Worm (Caenorhabditis elegans) whole organism, L1 larva: Measurements from ENCODE around the gene T23D5.3.

Source experiments
- Y116A8C.19 ChIP-seq: sonication (generic microtip); optimal IDR thresholded peaks from 2 replicates; lab custom pipeline; 2016; ENCODE audit warnings: missing compliant biosample characterization, missing genetic modification characterization, borderline replicate concordance
- aha-1 ChIP-seq: fragments of 150-350 bp; optimal IDR thresholded peaks from 2 replicates; lab custom pipeline; 2014; ENCODE audit warnings: missing biosample characterization, missing genetic modification characterization
- alr-1 ChIP-seq: fragments of 200-800 bp; sonication (Bioruptor generic); optimal IDR thresholded peaks from 2 replicates; lab custom pipeline; 2018; ENCODE audit warnings: borderline replicate concordance, mild to moderate bottlenecking, missing genetic modification characterization, missing compliant biosample characterization
- aly-2 ChIP-seq: fragments of 150-350 bp; optimal IDR thresholded peaks from 2 replicates; lab custom pipeline; 2014; ENCODE audit warnings: missing biosample characterization, missing genetic modification characterization
- ama-1 ChIP-seq: fragments of 150-350 bp; optimal IDR thresholded peaks from 2 replicates; lab custom pipeline; 2014
- blmp-1 ChIP-seq: fragments of 150-350 bp; optimal IDR thresholded peaks from 2 replicates; lab custom pipeline; 2014; ENCODE audit warnings: missing biosample characterization, missing genetic modification characterization
- ceh-88 ChIP-seq: fragments of 200-800 bp; sonication (Bioruptor generic); IDR thresholded peaks from 2 replicates; pipeline ENCODE4 v1.3.6; 2022; ENCODE audit warnings: missing genetic modification characterization, missing compliant biosample characterization
- ceh-90 ChIP-seq: sonication (generic microtip); optimal IDR thresholded peaks from 2 replicates; lab custom pipeline; 2016; ENCODE audit warnings: missing genetic modification characterization, missing compliant biosample characterization
- ces-1 ChIP-seq: fragments of 150-350 bp; optimal IDR thresholded peaks from 2 replicates; lab custom pipeline; 2014; ENCODE audit warnings: missing biosample characterization, missing genetic modification reagents, missing genetic modification characterization
- dpl-1 ChIP-seq, 3 experiments: fragments of 150-350 bp in 2 of 3; sonication (generic microtip) in 1 of 3; optimal IDR thresholded peaks; 2 replicates each; lab custom pipeline; 2014 to 2017; ENCODE audit warnings: missing biosample characterization in 3 of 3, missing genetic modification characterization in 3 of 3, missing genetic modification reagents in 3 of 3
- dsc-1 ChIP-seq: sonication (generic microtip); optimal IDR thresholded peaks from 2 replicates; lab custom pipeline; 2016; ENCODE audit warnings: mild to moderate bottlenecking, missing genetic modification characterization, missing compliant biosample characterization
- efl-1 ChIP-seq, 4 experiments: fragments of 150-350 bp; optimal IDR thresholded peaks in 3 of 4; peaks in 1 of 4; 1 replicate in 1 of 4; 2 replicates in 3 of 4; lab custom pipeline; 2014; ENCODE audit warnings: missing biosample characterization in 2 of 4, missing genetic modification characterization in 2 of 4, missing genetic modification reagents in 2 of 4
- efl-3 ChIP-seq: fragments of 200-800 bp; sonication (Bioruptor generic); optimal IDR thresholded peaks from 2 replicates; lab custom pipeline; 2018; ENCODE audit warnings: mild to moderate bottlenecking, missing genetic modification characterization, missing compliant biosample characterization
- egl-13 ChIP-seq: sonication (generic microtip); optimal IDR thresholded peaks from 2 replicates; lab custom pipeline; 2016; ENCODE audit warnings: missing genotype, missing genetic modification reagents, missing genetic modification characterization, missing compliant biosample characterization
- egl-27 ChIP-seq, 2 experiments: fragments of 150-350 bp in 1 of 2; sonication (generic microtip); optimal IDR thresholded peaks; 3 replicates each; lab custom pipeline; 2017 to 2018; ENCODE audit warnings: missing biosample characterization in 2 of 2, missing genetic modification characterization in 2 of 2, missing genetic modification reagents in 2 of 2
- elt-2 ChIP-seq: sonication (generic microtip); optimal IDR thresholded peaks from 2 replicates; lab custom pipeline; 2016; ENCODE audit warnings: missing genetic modification characterization, mild to moderate bottlenecking, inconsistent platforms, missing compliant biosample characterization, missing genetic modification reagents
- elt-3 ChIP-seq, 6 experiments: fragments of 150-350 bp in 1 of 6; sonication (generic microtip); optimal IDR thresholded peaks; 2 replicates each; lab custom pipeline; 2017 to 2018; ENCODE audit warnings: missing biosample characterization in 6 of 6, missing genetic modification characterization in 6 of 6, inconsistent platforms in 1 of 6
- fkh-10 ChIP-seq: sonication (generic microtip); optimal IDR thresholded peaks from 2 replicates; lab custom pipeline; 2017; ENCODE audit warnings: missing biosample characterization, missing genetic modification reagents, missing genetic modification characterization
- grh-1 ChIP-seq: fragments of 200-800 bp; sonication (Bioruptor generic); IDR thresholded peaks from 2 replicates; pipeline ENCODE4 v1.3.6; 2022; ENCODE audit warnings: missing genetic modification reagents, missing genetic modification characterization, missing compliant biosample characterization
- hlh-17 ChIP-seq: fragments of 200-800 bp; sonication (Bioruptor generic); optimal IDR thresholded peaks from 2 replicates; lab custom pipeline; 2018; ENCODE audit warnings: missing genetic modification characterization, mild to moderate bottlenecking, missing compliant biosample characterization, moderate library complexity, borderline replicate concordance
- hpl-2 ChIP-seq: fragments of 150-350 bp; optimal IDR thresholded peaks from 2 replicates; lab custom pipeline; 2014; ENCODE audit warnings: missing biosample characterization, missing genetic modification reagents, missing genetic modification characterization
- irx-1 ChIP-seq: sonication (generic microtip); optimal IDR thresholded peaks from 2 replicates; lab custom pipeline; 2016; ENCODE audit warnings: missing genetic modification characterization, missing compliant biosample characterization
- jun-1 ChIP-seq: fragments of 150-350 bp; optimal IDR thresholded peaks from 2 replicates; lab custom pipeline; 2014; ENCODE audit warnings: missing biosample characterization, missing genetic modification reagents, missing genetic modification characterization
- lin-13 ChIP-seq: fragments of 150-350 bp; optimal IDR thresholded peaks from 2 replicates; lab custom pipeline; 2014; ENCODE audit warnings: missing biosample characterization, missing genetic modification reagents, missing genetic modification characterization
- lin-15B ChIP-seq: fragments of 150-350 bp; sonication (generic microtip); optimal IDR thresholded peaks from 3 replicates; lab custom pipeline; 2014; ENCODE audit warnings: missing biosample characterization, missing genetic modification characterization
- lin-35 ChIP-seq, 2 experiments: fragments of 150-350 bp; optimal IDR thresholded peaks; 2 replicates each; lab custom pipeline; 2014; ENCODE audit warnings: missing biosample characterization in 2 of 2, missing genetic modification characterization in 2 of 2, missing genetic modification reagents in 2 of 2
- lir-3 ChIP-seq: sonication (generic microtip); optimal IDR thresholded peaks from 2 replicates; lab custom pipeline; 2016; ENCODE audit warnings: mild to moderate bottlenecking, missing genetic modification characterization, moderate library complexity, missing compliant biosample characterization; ENCODE audit not compliant: poor library complexity
- mab-9 ChIP-seq: fragments of 200-800 bp; sonication (Bioruptor generic); IDR thresholded peaks from 2 replicates; pipeline ENCODE4 v1.3.6; 2022; ENCODE audit warnings: missing genetic modification reagents, missing genetic modification characterization, missing compliant biosample characterization
- mdl-1 ChIP-seq, 2 experiments: fragments of 150-350 bp; optimal IDR thresholded peaks; 2 replicates each; lab custom pipeline; 2014 to 2017; ENCODE audit warnings: missing biosample characterization in 2 of 2, missing genetic modification characterization in 2 of 2, inconsistent platforms in 1 of 2
- mep-1 ChIP-seq: fragments of 150-350 bp; optimal IDR thresholded peaks from 2 replicates; lab custom pipeline; 2014; ENCODE audit warnings: missing biosample characterization, missing genetic modification characterization
- nhr-11 ChIP-seq: fragments of 150-350 bp; optimal IDR thresholded peaks from 2 replicates; lab custom pipeline; 2014; ENCODE audit warnings: missing biosample characterization, missing genetic modification characterization
- nhr-237 ChIP-seq: fragments of 150-350 bp; optimal IDR thresholded peaks from 2 replicates; lab custom pipeline; 2014; ENCODE audit warnings: missing biosample characterization, missing genetic modification characterization
- nhr-47 ChIP-seq: sonication (generic microtip); optimal IDR thresholded peaks from 2 replicates; lab custom pipeline; 2016; ENCODE audit warnings: mild to moderate bottlenecking, missing genetic modification characterization, moderate library complexity, missing compliant biosample characterization
- nhr-71 ChIP-seq: sonication (generic microtip); optimal IDR thresholded peaks from 2 replicates; lab custom pipeline; 2016; ENCODE audit warnings: mild to moderate bottlenecking, missing genetic modification characterization, moderate library complexity, missing compliant biosample characterization
- nhr-77 ChIP-seq: fragments of 150-350 bp; optimal IDR thresholded peaks from 2 replicates; lab custom pipeline; 2014; ENCODE audit warnings: missing biosample characterization, missing genetic modification characterization
- nhr-90 ChIP-seq: sonication (generic microtip); optimal IDR thresholded peaks from 2 replicates; lab custom pipeline; 2016; ENCODE audit warnings: mild to moderate bottlenecking, missing genetic modification characterization, missing compliant biosample characterization; ENCODE audit not compliant: poor library complexity
- pag-3 ChIP-seq: sonication (generic microtip); optimal IDR thresholded peaks from 2 replicates; lab custom pipeline; 2017; ENCODE audit warnings: missing genetic modification characterization, mild to moderate bottlenecking, missing compliant biosample characterization, antibody characterized with exemption, borderline replicate concordance; ENCODE audit not compliant: insufficient read depth
- pax-3 ChIP-seq: fragments of 200-800 bp; sonication (Bioruptor generic); optimal IDR thresholded peaks from 2 replicates; lab custom pipeline; 2018; ENCODE audit warnings: mild to moderate bottlenecking, missing genetic modification characterization, moderate library complexity, missing compliant biosample characterization
- pqm-1 ChIP-seq: sonication (generic microtip); optimal IDR thresholded peaks from 3 replicates; lab custom pipeline; 2017; ENCODE audit warnings: missing biosample characterization, missing genetic modification characterization
- snu-23 ChIP-seq: sonication (generic microtip); optimal IDR thresholded peaks from 2 replicates; lab custom pipeline; 2016; ENCODE audit warnings: missing genetic modification characterization, missing compliant biosample characterization
- tlp-1 ChIP-seq: fragments of 150-350 bp; optimal IDR thresholded peaks from 2 replicates; lab custom pipeline; 2014; ENCODE audit warnings: missing biosample characterization, missing genetic modification characterization
- unc-30 ChIP-seq: sonication (generic microtip); optimal IDR thresholded peaks from 2 replicates; lab custom pipeline; 2017; ENCODE audit warnings: missing biosample characterization, missing genetic modification characterization
- ztf-11 ChIP-seq, 2 experiments: sonication (generic microtip); optimal IDR thresholded peaks; 2 replicates each; lab custom pipeline; 2016 to 2017; ENCODE audit warnings: missing genetic modification characterization in 2 of 2, missing biosample characterization in 1 of 2, missing compliant biosample characterization in 1 of 2

T23D5.3 gene

ce11 chrV:15715636-15716035, 17.8 kb downstream of the T23D5.3 start:
- no peak for TF ChIP-seq lir-3 (tag; lab: Kevin White, UChicago)
- TF ChIP-seq fkh-10 (GFP tag; lab: Kevin White, UChicago): no peak
- TF ChIP-seq Y116A8C.19 (tag; lab: Kevin White, UChicago): no peak
- TF ChIP-seq, all 84 proteins: peak for 0

ce11 chrV:15712385-15712784, 21.1 kb downstream of the T23D5.3 start:
- TF ChIP-seq elt-2 (tag; lab: Kevin White, UChicago): peak; percentile 50
- TF ChIP-seq aly-2: no peak

ce11 chrV:15711898-15712297, 21.6 kb downstream of the T23D5.3 start, which contains the start of gene str-101:
str-101 (minus strand) TSS chrV:15711998.
- TF ChIP-seq lin-35 (GFP tag; optimal IDR thresholded peaks at IDR 0.05; lab: Kevin White, UChicago) (no peak), pag-3 (no peak), dsc-1 (tag; lab: Kevin White, UChicago) (no peak), ama-1 (lab: Kevin White, UChicago) (no peak), lir-3 (tag; lab: Kevin White, UChicago) (no peak), mab-9 (GFP tag; lab: Robert Waterston, UW) (no peak), irx-1 (tag; lab: Kevin White, UChicago) (no peak), efl-3 (no peak), ceh-90 (tag; lab: Kevin White, UChicago) (no peak), dpl-1 (GFP tag; optimal IDR thresholded peaks at IDR 0.05; lab: Kevin White, UChicago) (no peak), nhr-71 (tag; lab: Kevin White, UChicago) (no peak)

DNA sequence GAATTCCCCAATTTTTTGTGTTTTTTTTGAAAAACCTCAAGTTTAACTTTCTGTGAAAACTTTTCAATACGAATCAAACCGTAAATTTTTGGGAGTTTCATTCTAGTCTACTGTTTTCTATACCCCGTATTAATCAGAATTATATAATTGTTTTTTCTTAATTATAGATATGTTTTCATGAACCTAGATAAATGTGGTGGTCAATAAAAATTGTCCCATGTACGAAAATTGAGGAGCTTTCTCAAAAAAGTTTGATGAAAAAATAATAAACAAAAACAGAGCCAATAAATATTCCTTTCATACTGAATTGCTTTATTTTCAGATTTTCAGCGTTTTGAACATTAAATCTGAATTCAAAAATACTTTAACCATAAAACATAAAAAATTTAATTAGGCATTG, 23.1 kb downstream of the T23D5.3 start, which contains the start of gene Y6E2A.1:
Y6E2A.1 (minus strand) TSS at position 101 of the 400 bp plus-strand sequence.
- no peak for TF ChIP-seq efl-1 (optimal IDR thresholded peaks at IDR 0.05; lab: Kevin White, UChicago)
- no peak for TF ChIP-seq efl-1 (GFP tag; optimal IDR thresholded peaks at IDR 0.05 in 1 of 2; lab: Kevin White, UChicago)
- TF ChIP-seq hlh-17: no peak
- no peak for TF ChIP-seq ztf-11 (tag; optimal IDR thresholded peaks at IDR 0.05; lab: Kevin White, UChicago)
- no peak for TF ChIP-seq nhr-77
- no peak for TF ChIP-seq jun-1 (tag; lab: Kevin White, UChicago)
- TF ChIP-seq snu-23: no peak
- no peak for TF ChIP-seq egl-13
- TF ChIP-seq lin-15B (tag; lab: Kevin White, UChicago): no peak
- no peak for TF ChIP-seq elt-3 (tag; optimal IDR thresholded peaks at IDR 0.05; lab: Kevin White, UChicago)
- no peak for TF ChIP-seq nhr-90 (tag; lab: Kevin White, UChicago)
- TF ChIP-seq, all 84 proteins: peak for 0

DNA sequence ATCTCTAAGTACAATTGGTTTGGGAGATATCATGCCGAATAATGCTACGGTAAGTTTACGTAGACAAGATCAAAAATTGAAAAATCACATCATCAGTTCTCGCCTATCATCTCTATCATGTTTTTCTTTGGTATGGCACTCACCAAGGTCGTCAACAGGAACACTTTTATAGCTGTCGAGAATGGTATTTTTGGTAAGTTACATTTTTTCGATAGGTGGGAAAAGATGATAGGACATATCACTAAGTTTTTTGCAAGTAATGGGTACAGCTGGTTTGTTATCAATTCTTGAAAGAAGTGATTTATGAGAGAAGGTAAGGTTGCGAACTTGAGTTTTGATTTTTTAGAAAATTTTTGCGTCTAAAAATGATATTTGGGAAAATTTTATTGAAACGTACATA, 25.5 kb downstream of the T23D5.3 start:
- no peak for TF ChIP-seq ama-1 (lab: Kevin White, UChicago)
- no peak for TF ChIP-seq alr-1
- TF ChIP-seq grh-1 (GFP tag; lab: Robert Waterston, UW): no peak; the same call in 1 of the 2 replicates
- TF ChIP-seq mep-1 (tag; lab: Kevin White, UChicago): no peak
- TF ChIP-seq ces-1 (GFP tag; lab: Kevin White, UChicago): no peak
- no peak for TF ChIP-seq ceh-88 (GFP tag; lab: Robert Waterston, UW)
- no peak for TF ChIP-seq lin-35 (GFP tag; optimal IDR thresholded peaks at IDR 0.05; lab: Kevin White, UChicago)
- no peak for TF ChIP-seq nhr-77
- no peak for TF ChIP-seq pax-3
- no peak for TF ChIP-seq nhr-11
- no peak for TF ChIP-seq lir-3 (tag; lab: Kevin White, UChicago)
- no peak for TF ChIP-seq nhr-47 (tag; lab: Kevin White, UChicago)
- no peak for TF ChIP-seq aha-1
- TF ChIP-seq efl-3: no peak
- TF ChIP-seq pqm-1 (tag; lab: Kevin White, UChicago): no peak
- no peak for TF ChIP-seq nhr-237 (tag; lab: Kevin White, UChicago)
- TF ChIP-seq elt-2 (tag; lab: Kevin White, UChicago): no peak
- no peak for TF ChIP-seq egl-27 (tag; optimal IDR thresholded peaks at IDR 0.05; lab: Kevin White, UChicago)
- TF ChIP-seq mdl-1 (tag; optimal IDR thresholded peaks at IDR 0.05; lab: Kevin White, UChicago): no peak
- no peak for TF ChIP-seq Y116A8C.19 (tag; lab: Kevin White, UChicago)
- no peak for TF ChIP-seq ceh-90 (tag; lab: Kevin White, UChicago)
- TF ChIP-seq unc-30: no peak
- no peak for TF ChIP-seq tlp-1 (tag; lab: Kevin White, UChicago)
- no peak for TF ChIP-seq hpl-2 (GFP tag; lab: Kevin White, UChicago)
- TF ChIP-seq dpl-1 (GFP tag; optimal IDR thresholded peaks at IDR 0.05; lab: Kevin White, UChicago): no peak
- peak; percentile 57 for TF ChIP-seq blmp-1
- no peak for TF ChIP-seq dsc-1 (tag; lab: Kevin White, UChicago)
- no peak for TF ChIP-seq lin-13 (GFP tag; lab: Kevin White, UChicago)
